Worm (Caenorhabditis elegans): ENCODE data around the gene clc-17.

ce11 chrX:11098086-11098485, 9.1 kb upstream of the clc-17 start, which contains the start of gene W02H3.3:
- TF ChIP-seq dao-5 (tag; optimal IDR thresholded peaks at IDR 0.05): no peak
- no peak for TF ChIP-seq him-1 (tag; optimal IDR thresholded peaks at IDR 0.05)
- no peak for TF ChIP-seq W03F9.2 (tag; optimal IDR thresholded peaks at IDR 0.05)

All from whole organism, L4/young adult.